Fruit fly (Drosophila melanogaster): Measurements from ENCODE around the gene CG14402.

Gene CG14402

DNA sequence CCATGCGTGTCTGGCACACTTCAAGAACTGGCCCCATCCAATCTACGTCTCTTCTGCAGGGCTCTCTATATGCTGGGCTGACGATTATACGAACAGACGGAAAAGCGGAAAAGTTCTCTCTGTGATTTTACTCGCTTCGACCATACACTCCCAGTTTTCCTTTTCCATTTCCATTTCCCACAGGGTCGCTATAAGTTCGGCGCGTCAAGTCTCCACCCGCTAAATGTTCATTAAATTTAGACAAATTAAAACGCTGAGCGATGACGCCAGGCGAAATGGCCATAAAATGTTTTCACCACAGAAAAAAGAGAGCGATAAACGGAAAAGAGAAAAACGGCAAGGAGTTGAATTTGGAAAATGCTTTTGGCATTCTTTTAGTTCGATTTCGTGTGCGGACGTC, 18.3 kb downstream of the CG14402 start, which contains the start of gene CG31675:
CG31675 (plus strand) TSS at position 375 of the 400 bp plus-strand sequence.
- TF ChIP-seq D1 (tag; optimal IDR thresholded peaks at IDR 0.05) (no peak), Pif1A (GFP tag; optimal IDR thresholded peaks at IDR 0.05) (no peak), rn (GFP tag; IDR thresholded peaks at IDR 0.05) (no peak), CG34367 (tag; optimal IDR thresholded peaks at IDR 0.05) (no peak), Pif1B (GFP tag; optimal IDR thresholded peaks at IDR 0.05) (no peak)

- TF ChIP-seq CG10348 (GFP tag; IDR thresholded peaks at IDR 0.05) = no peak
- 0 out of 3 replicates have a peak, but pooled peaks have one; percentile 29 for TF ChIP-seq CG4496 (GFP tag; IDR thresholded peaks at IDR 0.05)
- TF ChIP-seq Snoo (tag; optimal IDR thresholded peaks at IDR 0.05) = no peak
Observed at dm6 chr2L:20868921-20869320, 19.8 kb downstream of the CG14402 start.

DNA sequence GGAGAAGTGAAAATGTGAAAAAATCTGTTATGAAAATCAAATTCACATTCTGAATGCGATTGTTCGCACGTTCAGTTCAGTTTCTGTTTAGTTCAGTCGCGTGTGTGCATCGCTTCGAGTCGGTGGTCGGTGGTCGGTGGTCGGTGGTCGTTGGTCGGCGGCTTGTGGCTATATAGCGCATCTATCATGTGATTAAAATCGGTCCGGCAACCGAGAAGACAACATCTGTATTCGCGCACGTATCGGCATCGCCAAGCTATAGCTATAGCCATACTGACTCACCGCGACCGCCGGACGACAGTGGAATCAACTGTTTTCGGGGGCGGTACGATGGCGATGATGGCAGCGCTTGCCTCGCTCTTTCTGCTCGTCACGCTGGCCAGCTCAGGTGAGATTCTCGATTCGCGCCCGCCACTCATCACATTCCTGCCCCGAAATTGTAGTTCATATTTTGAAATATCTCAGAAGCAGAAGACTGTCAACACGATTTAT, 20.8 kb downstream of the CG14402 start, which contains the start of gene CG14401:
CG14401 (plus strand) TSS at position 51 of the 492 bp plus-strand sequence.
- TF ChIP-seq rn (GFP tag; IDR thresholded peaks at IDR 0.05) (no peak), gl (tag; optimal IDR thresholded peaks at IDR 0.05) (peak; percentile 2), CG13204 (GFP tag; optimal IDR thresholded peaks at IDR 0.05) (peak; percentile 85), CG32121 (GFP tag; IDR thresholded peaks at IDR 0.05) (peak; percentile 47; the same call in 1 of the 2 replicates), CG12605 (GFP tag; IDR thresholded peaks at IDR 0.05) (peak; percentile 26; the same call in 1 of the 2 replicates), EcR (GFP tag; optimal IDR thresholded peaks at IDR 0.05) (no peak)

dm6 chr2L:20874514-20874913, 25.4 kb downstream of the CG14402 start:
- TF ChIP-seq D1 (tag; optimal IDR thresholded peaks at IDR 0.05) = no peak
- TF ChIP-seq CG9948 (tag; optimal IDR thresholded peaks at IDR 0.05) = no peak

dm6 chr2L:20878052-20878451, 29.0 kb downstream of the CG14402 start:
- TF ChIP-seq CG14655 (GFP tag; optimal IDR thresholded peaks at IDR 0.05) (peak; percentile 22), CG32121 (GFP tag; IDR thresholded peaks at IDR 0.05) (no peak), D1 (tag; optimal IDR thresholded peaks at IDR 0.05) (no peak), CG9948 (tag; optimal IDR thresholded peaks at IDR 0.05) (no peak)

DNA sequence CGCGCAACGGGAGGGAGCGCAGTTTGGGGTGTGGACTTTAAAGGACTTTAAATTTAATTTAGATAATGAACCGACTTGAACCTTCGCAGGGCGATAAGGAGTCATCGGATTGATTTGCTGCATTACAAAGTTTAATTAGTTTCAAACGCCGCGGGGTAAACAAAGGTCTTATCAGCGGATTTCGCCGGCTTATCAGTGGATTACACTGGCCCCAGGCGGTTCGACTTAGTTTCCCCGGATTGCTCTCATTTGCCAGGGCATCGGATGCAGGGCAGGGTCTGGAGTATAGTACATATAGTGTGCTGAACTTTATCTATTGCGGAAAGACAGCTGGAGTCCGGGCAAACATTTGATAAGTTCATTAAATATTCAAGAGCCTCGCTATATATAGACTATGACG, 29.4 kb downstream of the CG14402 start:
- TF ChIP-seq EcR (GFP tag; optimal IDR thresholded peaks at IDR 0.05) (peak; percentile 34), CG12605 (GFP tag; IDR thresholded peaks at IDR 0.05) (no peak; the same call in 1 of the 2 replicates), Pif1B (GFP tag; optimal IDR thresholded peaks at IDR 0.05) (no peak), CG34367 (tag; optimal IDR thresholded peaks at IDR 0.05) (no peak)

- TF ChIP-seq Snoo (tag; optimal IDR thresholded peaks at IDR 0.05) (no peak), CG15710 (tag; optimal IDR thresholded peaks at IDR 0.05) (no peak), CG4496 (GFP tag; IDR thresholded peaks at IDR 0.05) (no peak), CG17806 (tag; optimal IDR thresholded peaks at IDR 0.05) (no peak), CG34367 (tag; optimal IDR thresholded peaks at IDR 0.05) (no peak), CG13204 (GFP tag; optimal IDR thresholded peaks at IDR 0.05) (no peak), fd96Ca (GFP tag; IDR thresholded peaks at IDR 0.05) (no peak), CG14655 (GFP tag; optimal IDR thresholded peaks at IDR 0.05) (no peak), Pif1A (GFP tag; optimal IDR thresholded peaks at IDR 0.05) (no peak), CG8159 (tag; optimal IDR thresholded peaks at IDR 0.05) (no peak), Pif1B (GFP tag; optimal IDR thresholded peaks at IDR 0.05) (no peak)
Observed at dm6 chr2L:20879567-20880141, 30.6 kb downstream of the CG14402 start.

- no peak for TF ChIP-seq CG13204 (GFP tag; optimal IDR thresholded peaks at IDR 0.05)
- no peak for TF ChIP-seq CG8159 (tag; optimal IDR thresholded peaks at IDR 0.05)
- peak; percentile 38 for TF ChIP-seq Snoo (tag; optimal IDR thresholded peaks at IDR 0.05)
Observed at dm6 chr2L:20880476-20880875, 31.4 kb downstream of the CG14402 start.

DNA sequence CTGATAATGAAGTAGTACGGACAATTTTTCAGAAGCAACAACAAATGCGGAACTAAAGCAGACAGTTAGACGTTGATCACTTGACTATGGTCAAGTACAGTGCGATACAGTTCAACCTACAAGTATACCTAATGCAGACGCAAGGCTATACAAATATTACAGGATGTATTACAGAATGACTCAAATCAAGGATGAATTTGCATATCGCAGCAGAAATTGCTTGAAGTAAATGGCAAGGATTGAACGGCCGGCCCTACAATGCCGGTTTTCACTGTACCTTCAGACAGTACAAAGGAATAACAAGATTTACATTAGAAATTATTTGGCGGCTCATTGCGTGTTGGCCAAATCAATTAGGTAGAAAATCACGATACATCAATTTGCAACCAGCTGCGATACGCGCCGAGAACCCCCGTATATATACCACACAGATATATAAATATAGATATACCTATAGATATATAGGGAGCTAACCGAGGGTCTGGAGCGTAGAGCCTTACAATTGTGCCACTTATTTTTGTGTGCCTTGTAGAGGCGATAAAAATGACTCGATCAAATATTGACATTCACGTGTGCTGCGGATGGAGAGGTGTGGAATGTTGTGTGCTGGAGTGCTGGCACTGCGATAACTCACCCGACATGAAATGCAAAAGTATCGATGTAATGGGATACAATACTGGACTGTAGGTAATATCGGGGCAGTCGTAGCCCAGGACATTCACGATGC, 32.4 kb downstream of the CG14402 start:
- peak; percentile 29 for TF ChIP-seq Pif1B (GFP tag; optimal IDR thresholded peaks at IDR 0.05)
- no peak for TF ChIP-seq CG9948 (tag; optimal IDR thresholded peaks at IDR 0.05)
- TF ChIP-seq gl (tag; optimal IDR thresholded peaks at IDR 0.05) = peak; percentile 51
- peak; percentile 1 for TF ChIP-seq CG14655 (GFP tag; optimal IDR thresholded peaks at IDR 0.05)
- no peak for TF ChIP-seq CG15710 (tag; optimal IDR thresholded peaks at IDR 0.05)

Data from whole organism, pupa.